Worm (Caenorhabditis elegans) whole organism, L3 larva: ENCODE measurements around the gene dmsr-4.

ENCODE experiments used
- ama-1 ChIP-seq: fragments of 150-350 bp; optimal IDR thresholded peaks from 2 replicates; lab custom pipeline; 2018
- elt-3 ChIP-seq, 3 experiments: fragments of 150-350 bp in 1 of 3; sonication (generic microtip) in 2 of 3; optimal IDR thresholded peaks; 2 replicates in 2 of 3; 4 replicates in 1 of 3; lab custom pipeline; 2014 to 2017; ENCODE audit warnings: missing biosample characterization in 3 of 3, missing genetic modification characterization in 3 of 3
- fos-1 ChIP-seq: fragments of 150-350 bp; optimal IDR thresholded peaks from 2 replicates; lab custom pipeline; 2014; ENCODE audit warnings: missing biosample characterization, missing genetic modification characterization
- nhr-12 ChIP-seq: fragments of 150-350 bp; optimal IDR thresholded peaks from 2 replicates; lab custom pipeline; 2014; ENCODE audit warnings: missing biosample characterization, missing genetic modification characterization
- nhr-28 ChIP-seq: fragments of 150-350 bp; optimal IDR thresholded peaks from 2 replicates; lab custom pipeline; 2014; ENCODE audit warnings: missing biosample characterization, missing genetic modification characterization
- nhr-43 ChIP-seq: sonication (generic microtip); optimal IDR thresholded peaks from 2 replicates; lab custom pipeline; 2016; ENCODE audit warnings: mild to moderate bottlenecking, missing genetic modification characterization, missing compliant biosample characterization; ENCODE audit not compliant: poor library complexity, severe bottlenecking
- nhr-77 ChIP-seq: fragments of 150-350 bp; optimal IDR thresholded peaks from 2 replicates; lab custom pipeline; 2014; ENCODE audit warnings: missing biosample characterization, missing genetic modification characterization
- pha-4 ChIP-seq: fragments of 150-350 bp; optimal IDR thresholded peaks from 2 replicates; lab custom pipeline; 2014; ENCODE audit warnings: missing biosample characterization, missing genetic modification reagents, missing genetic modification characterization
- skn-1 ChIP-seq: fragments of 150-350 bp; optimal IDR thresholded peaks from 2 replicates; lab custom pipeline; 2014; ENCODE audit warnings: missing biosample characterization, missing genetic modification characterization
- unc-62 ChIP-seq: fragments of 150-350 bp; sonication (generic microtip); optimal IDR thresholded peaks from 4 replicates; lab custom pipeline; 2014; ENCODE audit warnings: missing biosample characterization, missing genetic modification reagents, missing genetic modification characterization
- ztf-11 ChIP-seq: fragments of 150-350 bp; optimal IDR thresholded peaks from 2 replicates; lab custom pipeline; 2014; ENCODE audit warnings: missing biosample characterization, missing genetic modification characterization

ce11 chrII:334828-335227 lies 22.0 kb downstream of the dmsr-4 start:
- TF ChIP-seq elt-3 (tag; optimal IDR thresholded peaks at IDR 0.05; lab: Kevin White, UChicago) (no peak), nhr-12 (tag; lab: Kevin White, UChicago) (no peak), pha-4 (tag; lab: Kevin White, UChicago) (no peak), ama-1 (no peak), skn-1 (no peak), nhr-28 (tag; lab: Kevin White, UChicago) (no peak), nhr-77 (tag; lab: Kevin White, UChicago) (no peak), fos-1 (tag; lab: Kevin White, UChicago) (no peak), ztf-11 (tag; lab: Kevin White, UChicago) (no peak), unc-62 (GFP tag; lab: Kevin White, UChicago) (no peak), nhr-43 (no peak)
